Worm (Caenorhabditis elegans) whole organism, L1 larva: ENCODE measurements around the gene nhr-135.
"Not testable (repeated sequence)": the region's sequence is repeated elsewhere in the genome, so short reads cannot be mapped to it uniquely, and the experiment has no call there.

Source experiments
- C16A3.4 ChIP-seq: fragments of 150-350 bp; optimal IDR thresholded peaks from 2 replicates; lab custom pipeline; 2014; ENCODE audit warnings: missing biosample characterization, missing genetic modification characterization
- C34B4.2 ChIP-seq: sonication (generic microtip); optimal IDR thresholded peaks from 2 replicates; lab custom pipeline; 2017; ENCODE audit warnings: mild to moderate bottlenecking, missing genetic modification characterization, missing compliant biosample characterization
- lin-13 ChIP-seq: fragments of 150-350 bp; optimal IDR thresholded peaks from 2 replicates; lab custom pipeline; 2014; ENCODE audit warnings: missing biosample characterization, missing genetic modification reagents, missing genetic modification characterization
- lin-15B ChIP-seq: fragments of 150-350 bp; sonication (generic microtip); optimal IDR thresholded peaks from 3 replicates; lab custom pipeline; 2014; ENCODE audit warnings: missing biosample characterization, missing genetic modification characterization
- nhr-11 ChIP-seq: fragments of 150-350 bp; optimal IDR thresholded peaks from 2 replicates; lab custom pipeline; 2014; ENCODE audit warnings: missing biosample characterization, missing genetic modification characterization
- nhr-77 ChIP-seq: fragments of 150-350 bp; optimal IDR thresholded peaks from 2 replicates; lab custom pipeline; 2014; ENCODE audit warnings: missing biosample characterization, missing genetic modification characterization
- unc-130 ChIP-seq: fragments of 150-350 bp; optimal IDR thresholded peaks from 2 replicates; lab custom pipeline; 2017; ENCODE audit warnings: missing biosample characterization, missing genetic modification characterization, inconsistent platforms
- unc-62 ChIP-seq: fragments of 150-350 bp; optimal IDR thresholded peaks from 2 replicates; lab custom pipeline; 2014; ENCODE audit warnings: missing biosample characterization, missing genetic modification reagents, missing genetic modification characterization
- unc-86 ChIP-seq: sonication (generic microtip); optimal IDR thresholded peaks from 2 replicates; lab custom pipeline; 2016; ENCODE audit warnings: missing genetic modification characterization, missing compliant biosample characterization

ce11 chrV:7057795-7058194 is 35.8 kb downstream of the nhr-135 start, which contains the start of gene Y57E12AL.2:
- TF ChIP-seq C34B4.2 (tag; lab: Kevin White, UChicago); nhr-11 (tag; lab: Kevin White, UChicago); lin-13 (GFP tag; lab: Kevin White, UChicago); lin-15B; unc-130 (tag; lab: Kevin White, UChicago); nhr-77 (tag; lab: Kevin White, UChicago); C16A3.4 (tag; lab: Kevin White, UChicago); unc-86; unc-62 (GFP tag; lab: Kevin White, UChicago): not testable (repeated sequence)
